Fruit fly (Drosophila melanogaster) whole organism: ENCODE data around the gene Ptpa.

Experiments
- CG8478 ChIP-seq: fragments of >200 bp; optimal IDR thresholded peaks from 2 replicates; lab custom pipeline; 2018; ENCODE audit warnings: inconsistent platforms
- Dll ChIP-seq: fragments of >200 bp; optimal IDR thresholded peaks from 2 replicates; lab custom pipeline; 2017
- EcR ChIP-seq, 2 experiments: fragments of >200 bp; optimal IDR thresholded peaks; 2 replicates each; lab custom pipeline; 2017; ENCODE audit warnings: missing biosample characterization in 2 of 2, missing genetic modification characterization in 2 of 2, missing genetic modification reagents in 2 of 2
- pan ChIP-seq: fragments of >200 bp; optimal IDR thresholded peaks from 2 replicates; lab custom pipeline; 2017
- psq ChIP-seq: fragments of >200 bp; optimal IDR thresholded peaks from 2 replicates; lab custom pipeline; 2017
- usp ChIP-seq: fragments of >200 bp; optimal IDR thresholded peaks from 2 replicates; lab custom pipeline; 2017; ENCODE audit warnings: missing biosample characterization, missing genetic modification characterization, mixed read lengths

DNA sequence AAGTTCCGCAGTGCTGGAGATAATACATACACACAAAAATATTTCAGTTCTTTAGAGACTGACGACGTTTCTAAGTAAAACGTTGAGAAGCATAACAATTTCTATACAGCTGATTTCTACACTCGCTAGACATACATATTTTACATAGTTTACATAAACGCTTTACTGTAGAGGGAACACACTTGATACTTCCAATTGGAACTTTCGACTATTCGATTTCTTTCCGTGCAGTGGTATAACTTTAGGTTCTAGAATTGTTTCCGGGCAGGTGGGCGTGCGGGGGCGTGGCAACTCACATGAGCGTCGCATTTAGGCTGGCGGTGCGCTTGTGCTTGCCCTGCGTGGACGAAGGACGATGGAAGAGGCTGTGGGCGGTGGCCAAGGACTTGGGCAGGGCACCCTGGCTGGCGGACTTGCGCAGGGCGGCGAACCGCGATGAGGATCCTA is 4.3 kb upstream of the Ptpa start:
- TF ChIP-seq pan (lab: Kevin White, UChicago) = no peak
- TF ChIP-seq CG8478 = no peak
- TF ChIP-seq Dll (lab: Kevin White, UChicago) = no peak
- no peak for TF ChIP-seq psq (lab: Kevin White, UChicago)
- TF ChIP-seq EcR (GFP tag; optimal IDR thresholded peaks at IDR 0.05; lab: Kevin White, UChicago) = no peak
- no peak for TF ChIP-seq usp (GFP tag; lab: Kevin White, UChicago)
